Worm (Caenorhabditis elegans) whole organism, L2 larva: Measurements from ENCODE around the gene F13D12.10.
A peak's percentile ranks its signal among the peaks of the same experiment; 100 is the strongest.

Experiments used
- C34F6.9 ChIP-seq: fragments of 150-350 bp; optimal IDR thresholded peaks from 2 replicates; lab custom pipeline; 2014; ENCODE audit warnings: missing biosample characterization, missing genetic modification characterization
- F13H6.1 ChIP-seq: sonication (generic microtip); optimal IDR thresholded peaks from 2 replicates; lab custom pipeline; 2016; ENCODE audit warnings: missing genetic modification characterization, missing compliant biosample characterization
- ZK546.5 ChIP-seq: sonication (generic microtip); optimal IDR thresholded peaks from 2 replicates; lab custom pipeline; 2017; ENCODE audit warnings: missing biosample characterization, missing genetic modification characterization
- alr-1 ChIP-seq: fragments of 150-350 bp; optimal IDR thresholded peaks from 2 replicates; lab custom pipeline; 2014; ENCODE audit warnings: missing biosample characterization, missing genetic modification characterization
- blmp-1 ChIP-seq: sonication (generic microtip); optimal IDR thresholded peaks from 2 replicates; lab custom pipeline; 2017; ENCODE audit warnings: missing genetic modification characterization, mild to moderate bottlenecking, missing compliant biosample characterization, antibody characterized with exemption, moderate library complexity; ENCODE audit not compliant: insufficient read depth
- ceh-82 ChIP-seq: fragments of 150-350 bp; optimal IDR thresholded peaks from 2 replicates; lab custom pipeline; 2014; ENCODE audit warnings: missing biosample characterization, missing genetic modification characterization
- dmd-4 ChIP-seq: sonication (generic microtip); optimal IDR thresholded peaks from 2 replicates; lab custom pipeline; 2017; ENCODE audit warnings: missing biosample characterization, missing genetic modification characterization
- egl-27 ChIP-seq: sonication (generic microtip); optimal IDR thresholded peaks from 3 replicates; lab custom pipeline; 2017; ENCODE audit warnings: missing biosample characterization, missing genetic modification reagents, missing genetic modification characterization
- elt-1 ChIP-seq: fragments of 150-350 bp; optimal IDR thresholded peaks from 2 replicates; lab custom pipeline; 2014; ENCODE audit warnings: missing biosample characterization, missing genetic modification characterization
- lin-11 ChIP-seq: fragments of 150-350 bp; sonication (generic microtip); optimal IDR thresholded peaks from 2 replicates; lab custom pipeline; 2014; ENCODE audit warnings: missing biosample characterization, missing genetic modification characterization, inconsistent platforms, mixed read lengths
- lin-39 ChIP-seq: fragments of 150-350 bp; optimal IDR thresholded peaks from 2 replicates; lab custom pipeline; 2014; ENCODE audit warnings: missing biosample characterization, missing genetic modification reagents, missing genetic modification characterization
- lsy-2 ChIP-seq, 2 experiments: fragments of 150-350 bp in 1 of 2; sonication (generic microtip) in 1 of 2; optimal IDR thresholded peaks; 2 replicates each; lab custom pipeline; 2014 to 2017; ENCODE audit warnings: missing biosample characterization in 2 of 2, missing genetic modification characterization in 2 of 2
- mbf-1 ChIP-seq: sonication (generic microtip); optimal IDR thresholded peaks from 2 replicates; lab custom pipeline; 2017; ENCODE audit warnings: missing biosample characterization, missing genetic modification characterization
- mdl-1 ChIP-seq, 2 experiments: fragments of 150-350 bp in 1 of 2; sonication (generic microtip) in 1 of 2; optimal IDR thresholded peaks; 2 replicates each; lab custom pipeline; 2017; ENCODE audit warnings: missing biosample characterization in 2 of 2, missing genetic modification characterization in 2 of 2
- nhr-10 ChIP-seq: sonication (generic microtip); optimal IDR thresholded peaks from 2 replicates; lab custom pipeline; 2017; ENCODE audit warnings: missing biosample characterization, missing genetic modification characterization
- nhr-12 ChIP-seq: fragments of 150-350 bp; optimal IDR thresholded peaks from 2 replicates; lab custom pipeline; 2014; ENCODE audit warnings: missing biosample characterization, missing genetic modification characterization
- nhr-129 ChIP-seq: fragments of 150-350 bp; optimal IDR thresholded peaks from 2 replicates; lab custom pipeline; 2014; ENCODE audit warnings: missing biosample characterization, missing genetic modification characterization
- nhr-25 ChIP-seq: fragments of 150-350 bp; sonication (generic microtip); optimal IDR thresholded peaks from 3 replicates; lab custom pipeline; 2014; ENCODE audit warnings: missing biosample characterization, missing genetic modification characterization
- nhr-77 ChIP-seq: fragments of 150-350 bp; optimal IDR thresholded peaks from 2 replicates; lab custom pipeline; 2014; ENCODE audit warnings: missing biosample characterization, missing genetic modification characterization
- sem-4 ChIP-seq: fragments of 150-350 bp; optimal IDR thresholded peaks from 2 replicates; lab custom pipeline; 2014; ENCODE audit warnings: missing biosample characterization, missing genetic modification reagents, missing genetic modification characterization
- skn-1 ChIP-seq: sonication (generic microtip); optimal IDR thresholded peaks from 2 replicates; lab custom pipeline; 2017; ENCODE audit warnings: missing biosample characterization, missing genetic modification characterization
- sma-9 ChIP-seq, 2 experiments: fragments of 150-350 bp in 1 of 2; sonication (generic microtip) in 1 of 2; optimal IDR thresholded peaks; 2 replicates each; lab custom pipeline; 2014 to 2016; ENCODE audit warnings: missing genetic modification characterization in 2 of 2, mild to moderate bottlenecking in 1 of 2, missing biosample characterization in 1 of 2, missing compliant biosample characterization in 1 of 2, missing genetic modification reagents in 1 of 2, moderate library complexity in 1 of 2
- snpc-4 ChIP-seq: fragments of 150-350 bp; optimal IDR thresholded peaks from 2 replicates; lab custom pipeline; 2014; ENCODE audit warnings: missing biosample characterization, missing genetic modification characterization
- unc-55 ChIP-seq: fragments of 150-350 bp; sonication (generic microtip); optimal IDR thresholded peaks from 3 replicates; lab custom pipeline; 2014; ENCODE audit warnings: missing biosample characterization, missing genetic modification reagents, missing genetic modification characterization
- ztf-1 ChIP-seq: fragments of 200-800 bp; sonication (Bioruptor generic); conservative IDR thresholded peaks from 2 replicates; pipeline ENCODE4 v1.3.6; 2022; ENCODE audit warnings: missing genetic modification characterization, missing compliant biosample characterization
- ztf-11 ChIP-seq: sonication (generic microtip); optimal IDR thresholded peaks from 2 replicates; lab custom pipeline; 2017; ENCODE audit warnings: missing biosample characterization, missing genetic modification characterization
- ztf-4 ChIP-seq: fragments of 150-350 bp; optimal IDR thresholded peaks from 2 replicates; lab custom pipeline; 2014; ENCODE audit warnings: missing biosample characterization, missing genetic modification characterization

Gene F13D12.10

ce11 chrII:11700200-11700599, 13.4 kb upstream of the F13D12.10 start, which contains the start of gene inos-1:
inos-1 (minus strand) TSS chrII:11700300.
- TF ChIP-seq unc-55 (GFP tag; lab: Kevin White, UChicago) (peak; percentile 8), ztf-1 (GFP tag; lab: Robert Waterston, UW) (no peak)

ce11 chrII:11700635-11701034, 13.0 kb upstream of the F13D12.10 start:
- TF ChIP-seq lsy-2 (tag; optimal IDR thresholded peaks at IDR 0.05; lab: Kevin White, UChicago) (no peak), sem-4 (tag; lab: Kevin White, UChicago) (no peak), lin-11 (tag; lab: Kevin White, UChicago) (no peak), nhr-77 (tag; lab: Kevin White, UChicago) (no peak), ztf-1 (GFP tag; lab: Robert Waterston, UW) (no peak), ceh-82 (tag; lab: Kevin White, UChicago) (no peak), sma-9 (GFP tag; optimal IDR thresholded peaks at IDR 0.05; lab: Kevin White, UChicago) (no peak), sma-9 (tag; optimal IDR thresholded peaks at IDR 0.05; lab: Kevin White, UChicago) (no peak), mbf-1 (tag; lab: Kevin White, UChicago) (no peak), elt-1 (tag; lab: Kevin White, UChicago) (no peak), nhr-12 (tag; lab: Kevin White, UChicago) (no peak), ZK546.5 (tag; lab: Kevin White, UChicago) (no peak), nhr-129 (tag; lab: Kevin White, UChicago) (no peak), mdl-1 (tag; optimal IDR thresholded peaks at IDR 0.05; lab: Kevin White, UChicago) (no peak)

DNA sequence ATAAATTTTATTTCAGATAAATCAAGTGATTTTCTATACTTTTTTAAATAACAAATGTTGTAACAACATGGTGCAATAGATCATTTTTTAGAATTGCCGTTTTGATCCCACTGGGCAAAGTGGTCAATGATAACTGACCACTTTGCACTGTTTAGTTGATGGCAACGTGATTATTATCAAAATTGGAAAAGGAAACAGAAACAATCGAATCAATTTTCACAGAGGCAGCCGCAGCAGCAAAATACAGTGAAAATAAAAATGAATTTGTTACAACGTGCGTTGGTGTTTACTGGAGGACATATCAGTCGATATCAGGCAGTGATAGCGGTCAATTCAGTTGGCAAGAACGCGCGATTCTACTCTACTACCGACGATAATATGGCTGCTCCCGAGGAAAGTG, 7.8 kb upstream of the F13D12.10 start, which contains the start of gene VF13D12L.3:
Gene VF13D12L.3, plus strand, starts transcription at position 223 of the 400 bp plus-strand sequence.
- TF ChIP-seq ztf-11 (no peak), F13H6.1 (tag; lab: Kevin White, UChicago) (no peak), dmd-4 (tag; lab: Kevin White, UChicago) (no peak), nhr-25 (tag; lab: Kevin White, UChicago) (no peak), blmp-1 (tag; lab: Kevin White, UChicago) (peak; percentile 2), snpc-4 (tag; lab: Kevin White, UChicago) (no peak), elt-1 (tag; lab: Kevin White, UChicago) (no peak), lin-39 (tag; lab: Kevin White, UChicago) (no peak)

DNA sequence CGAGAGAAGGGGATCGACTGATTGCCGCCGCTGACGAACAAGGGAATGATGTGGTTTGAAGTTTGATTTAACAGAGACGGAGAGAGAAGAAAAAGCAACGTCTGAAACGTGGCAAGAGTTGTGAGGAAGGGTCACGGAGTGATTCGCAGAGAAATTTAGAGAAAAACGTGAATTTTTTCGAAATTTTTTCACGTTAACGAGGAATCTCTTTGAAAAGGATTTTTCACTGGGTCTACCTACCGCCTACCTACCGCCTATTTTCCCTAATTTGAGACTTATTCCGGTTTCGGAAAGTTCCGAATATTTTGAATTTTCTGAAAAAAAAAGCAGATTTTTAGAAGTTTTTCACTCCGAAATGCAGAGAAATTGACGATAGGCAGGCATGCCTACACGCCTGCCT, 4.1 kb upstream of the F13D12.10 start, which contains the start of gene fcmt-1:
Gene fcmt-1, minus strand, starts transcription at position 101 of the 400 bp plus-strand sequence.
- TF ChIP-seq alr-1 (tag; lab: Kevin White, UChicago) (no peak), ztf-4 (no peak)

DNA sequence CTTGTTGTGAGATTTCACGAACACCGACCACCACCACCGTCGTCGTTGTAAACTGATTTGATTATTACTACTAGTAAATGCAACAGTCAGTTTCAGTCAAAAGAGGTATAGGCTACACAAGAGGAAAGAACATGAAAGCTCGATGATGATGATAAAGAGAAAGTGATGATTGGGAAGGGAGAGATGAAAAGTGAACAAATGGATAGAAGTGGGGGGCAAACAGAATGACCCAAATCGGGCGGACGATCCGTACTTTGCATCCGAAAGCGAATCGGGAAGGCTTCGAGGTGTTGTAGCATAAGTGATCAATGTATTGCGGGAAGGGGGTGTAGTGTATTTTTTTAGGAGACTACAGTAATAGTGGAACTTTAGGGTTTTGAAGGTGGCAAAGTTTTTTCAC, 2.8 kb upstream of the F13D12.10 start:
- TF ChIP-seq nhr-77 (tag; lab: Kevin White, UChicago) = no peak
- TF ChIP-seq lin-39 (tag; lab: Kevin White, UChicago) = no peak
- peak; percentile 30 for TF ChIP-seq blmp-1 (tag; lab: Kevin White, UChicago)

DNA sequence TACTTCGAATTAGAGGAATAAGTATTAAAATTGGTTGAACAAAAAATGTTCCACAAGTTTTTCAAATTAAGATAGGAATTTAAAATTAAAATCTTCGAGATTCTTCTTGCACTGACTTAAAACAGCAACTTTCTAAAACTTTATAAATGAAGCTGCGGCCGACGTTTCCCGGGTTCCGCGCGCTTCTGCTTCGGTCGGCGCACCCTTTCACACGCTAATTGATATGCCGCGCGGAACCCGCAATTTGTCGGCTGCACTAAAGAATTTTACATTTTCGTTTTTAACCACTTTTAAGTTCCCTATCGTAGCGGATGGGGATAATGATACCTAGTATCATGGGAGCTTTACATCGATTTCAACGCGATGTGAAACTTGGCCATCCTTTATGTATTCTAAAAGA, 1.1 kb downstream of the F13D12.10 start:
- TF ChIP-seq egl-27 = no peak
- TF ChIP-seq skn-1 = no peak
- TF ChIP-seq unc-55 (GFP tag; lab: Kevin White, UChicago) = no peak
- peak; percentile 37 for TF ChIP-seq snpc-4 (tag; lab: Kevin White, UChicago)
- TF ChIP-seq nhr-77 (tag; lab: Kevin White, UChicago) = no peak
- no peak for TF ChIP-seq lsy-2 (tag; optimal IDR thresholded peaks at IDR 0.05; lab: Kevin White, UChicago)
- TF ChIP-seq, all 48 proteins: peak for 1

DNA sequence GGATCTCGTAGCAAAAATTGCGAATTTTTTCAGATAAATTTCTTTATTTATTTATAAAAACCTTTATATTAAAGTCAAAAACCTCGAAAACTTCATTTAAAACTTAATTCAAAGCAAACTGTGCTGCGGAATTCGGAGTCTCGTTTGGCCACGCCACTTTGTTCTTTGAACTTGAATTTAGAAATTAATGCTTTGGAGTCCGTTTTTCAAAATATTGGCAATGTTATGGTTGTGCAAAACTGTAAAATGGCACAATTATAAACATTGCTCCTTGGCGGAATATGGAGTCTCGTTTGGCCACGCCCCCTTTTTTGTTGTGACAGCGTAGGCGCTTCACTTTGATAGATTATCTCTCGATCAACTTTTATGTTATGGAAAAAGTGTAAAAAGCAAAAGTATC, 5.9 kb downstream of the F13D12.10 start:
- no peak for TF ChIP-seq C34F6.9 (tag; lab: Kevin White, UChicago)
- TF ChIP-seq lsy-2 (tag; optimal IDR thresholded peaks at IDR 0.05; lab: Kevin White, UChicago) = peak in 1 of 2 experiments; percentile 38
- TF ChIP-seq nhr-10 (tag; lab: Kevin White, UChicago) = no peak
- TF ChIP-seq, all 48 proteins: peak for 1
